Fruit fly (Drosophila melanogaster) whole organism, embryonic: ENCODE data around the gene CG7627.

Source experiments
- ATbp ChIP-seq: fragments of 200-800 bp; sonication (Bioruptor generic); optimal IDR thresholded peaks from 2 replicates; lab custom pipeline; 2017; ENCODE audit warnings: missing biosample characterization, mild to moderate bottlenecking, missing genetic modification characterization, missing genetic modification reagents
- Blimp-1 ChIP-seq: fragments of 200-800 bp; sonication (Bioruptor generic); optimal IDR thresholded peaks from 3 replicates; lab custom pipeline; 2018; ENCODE audit warnings: missing biosample characterization, missing genetic modification characterization, mild to moderate bottlenecking, moderate library complexity, missing genetic modification reagents
- CG10209 ChIP-seq: fragments of 200-800 bp; sonication (Bioruptor generic); optimal IDR thresholded peaks from 3 replicates; lab custom pipeline; 2017; ENCODE audit warnings: missing biosample characterization, mild to moderate bottlenecking, missing genetic modification characterization, missing genetic modification reagents
- CG1024 ChIP-seq: fragments of 200-800 bp; sonication (Bioruptor generic); IDR thresholded peaks from 2 replicates; pipeline ENCODE4 v1.3.6; 2022; ENCODE audit warnings: missing biosample characterization, missing genetic modification characterization
- CG11247 ChIP-seq: fragments of 200-800 bp; sonication (Bioruptor generic); IDR thresholded peaks from 2 replicates; pipeline ENCODE4 v1.3.6; 2022; ENCODE audit warnings: missing biosample characterization, missing genetic modification characterization
- CG11398 ChIP-seq: fragments of 200-800 bp; sonication (Bioruptor generic); optimal IDR thresholded peaks from 2 replicates; lab custom pipeline; 2016; ENCODE audit warnings: missing biosample characterization, missing genetic modification characterization
- CG11504 ChIP-seq: fragments of 200-800 bp; sonication (Bioruptor generic); optimal IDR thresholded peaks from 3 replicates; lab custom pipeline; 2019; ENCODE audit warnings: missing biosample characterization, mild to moderate bottlenecking, missing genetic modification characterization, moderate library complexity
- CG12219 ChIP-seq: fragments of 200-800 bp; sonication (Bioruptor generic); optimal IDR thresholded peaks from 3 replicates; lab custom pipeline; 2018; ENCODE audit warnings: missing biosample characterization, mild to moderate bottlenecking, missing genetic modification characterization
- CG12744 ChIP-seq: fragments of 200-800 bp; sonication (Bioruptor generic); optimal IDR thresholded peaks from 2 replicates; lab custom pipeline; 2016; ENCODE audit warnings: missing biosample characterization, missing genetic modification characterization
- CG13296 ChIP-seq: fragments of 200-800 bp; sonication (Bioruptor generic); optimal IDR thresholded peaks from 3 replicates; lab custom pipeline; 2018; ENCODE audit warnings: missing biosample characterization, mild to moderate bottlenecking, missing genetic modification characterization
- CG13624 ChIP-seq: fragments of 200-800 bp; sonication (Bioruptor generic); optimal IDR thresholded peaks from 2 replicates; lab custom pipeline; 2016; ENCODE audit warnings: missing biosample characterization, missing genetic modification characterization
- CG14014 ChIP-seq: fragments of 200-800 bp; sonication (Bioruptor generic); IDR thresholded peaks from 2 replicates; pipeline ENCODE4 v1.3.6; 2022; ENCODE audit warnings: missing biosample characterization, missing genetic modification characterization
- CG15696 ChIP-seq: fragments of 200-800 bp; sonication (Bioruptor generic); optimal IDR thresholded peaks from 2 replicates; lab custom pipeline; 2019; ENCODE audit warnings: missing biosample characterization, mild to moderate bottlenecking, missing genetic modification characterization, moderate library complexity
- CG30431 ChIP-seq: fragments of 200-800 bp; sonication (Bioruptor generic); optimal IDR thresholded peaks from 2 replicates; lab custom pipeline; 2017; ENCODE audit warnings: missing biosample characterization, missing genetic modification characterization
- CG3281 ChIP-seq: fragments of 200-800 bp; sonication (Bioruptor generic); optimal IDR thresholded peaks from 3 replicates; lab custom pipeline; 2017; ENCODE audit warnings: missing biosample characterization, mild to moderate bottlenecking, missing genetic modification characterization
- CG4404 ChIP-seq: fragments of 200-800 bp; sonication (Bioruptor generic); IDR thresholded peaks from 2 replicates; pipeline ENCODE4 v1.3.6; 2022; ENCODE audit warnings: missing biosample characterization, missing genetic modification characterization
- CG5245 ChIP-seq: fragments of 200-800 bp; sonication (Bioruptor generic); optimal IDR thresholded peaks from 3 replicates; lab custom pipeline; 2016; ENCODE audit warnings: missing biosample characterization, missing genetic modification characterization
- CG6791 ChIP-seq: fragments of 200-800 bp; sonication (Bioruptor generic); IDR thresholded peaks from 3 replicates; pipeline ENCODE4 v1.3.6; 2022; ENCODE audit warnings: missing biosample characterization, missing genetic modification characterization; ENCODE audit not compliant: partially characterized antibody
- CG8281 ChIP-seq: fragments of 200-800 bp; sonication (Bioruptor generic); optimal IDR thresholded peaks from 2 replicates; lab custom pipeline; 2018; ENCODE audit warnings: missing biosample characterization, mild to moderate bottlenecking, missing genetic modification characterization, moderate library complexity
- CG9609 ChIP-seq: fragments of 200-800 bp; sonication (Bioruptor generic); optimal IDR thresholded peaks from 3 replicates; lab custom pipeline; 2016; ENCODE audit warnings: missing biosample characterization, missing genetic modification characterization
- CG9727 ChIP-seq: fragments of 200-800 bp; sonication (Bioruptor generic); optimal IDR thresholded peaks from 3 replicates; lab custom pipeline; 2017; ENCODE audit warnings: missing biosample characterization, mild to moderate bottlenecking, missing genetic modification characterization
- CG9797 ChIP-seq: fragments of 200-800 bp; sonication (Bioruptor generic); optimal IDR thresholded peaks from 3 replicates; lab custom pipeline; 2018; ENCODE audit warnings: missing biosample characterization, mild to moderate bottlenecking, missing genetic modification characterization
- CG9817 ChIP-seq: fragments of 200-800 bp; sonication (Bioruptor generic); optimal IDR thresholded peaks from 2 replicates; lab custom pipeline; 2018; ENCODE audit warnings: missing biosample characterization, mild to moderate bottlenecking, missing genetic modification characterization, moderate library complexity
- Camta ChIP-seq: fragments of 200-800 bp; sonication (Bioruptor generic); optimal IDR thresholded peaks from 2 replicates; lab custom pipeline; 2016; ENCODE audit warnings: missing biosample characterization, missing genetic modification characterization
- Deaf1 ChIP-seq: fragments of 200-800 bp; optimal IDR thresholded peaks from 3 replicates; lab custom pipeline; 2019; ENCODE audit warnings: missing biosample characterization, mild to moderate bottlenecking, missing genetic modification characterization, moderate library complexity
- Dip3 ChIP-seq: fragments of 200-800 bp; sonication (Bioruptor generic); optimal IDR thresholded peaks from 3 replicates; lab custom pipeline; 2016; ENCODE audit warnings: missing biosample characterization, missing genetic modification characterization
- Elba2 ChIP-seq: fragments of 200-800 bp; sonication (Bioruptor generic); optimal IDR thresholded peaks from 3 replicates; lab custom pipeline; 2016; ENCODE audit warnings: missing biosample characterization, missing genetic modification characterization
- Hr3 ChIP-seq: fragments of 200-800 bp; sonication (Bioruptor generic); optimal IDR thresholded peaks from 3 replicates; lab custom pipeline; 2016; ENCODE audit warnings: missing biosample characterization, missing genetic modification characterization
- Hr51 ChIP-seq, 2 experiments: fragments of 200-800 bp; sonication (Bioruptor generic); optimal IDR thresholded peaks; 2 replicates in 1 of 2; 3 replicates in 1 of 2; lab custom pipeline; 2016 to 2018; ENCODE audit warnings: missing biosample characterization in 2 of 2, missing genetic modification characterization in 2 of 2, mild to moderate bottlenecking in 1 of 2, moderate library complexity in 1 of 2
- Med ChIP-seq: fragments of 200-800 bp; sonication (Bioruptor generic); peaks from one replicate; lab custom pipeline; 2016; ENCODE audit warnings: missing biosample characterization, missing genetic modification characterization, mild to moderate bottlenecking, inconsistent platforms, moderate library complexity
- Nf-YA ChIP-seq: fragments of 200-800 bp; sonication (Bioruptor generic); IDR thresholded peaks from 2 replicates; pipeline ENCODE4 v1.3.6; 2022; ENCODE audit warnings: missing biosample characterization, missing genetic modification characterization
- Sin3A ChIP-seq: fragments of >200 bp; optimal IDR thresholded peaks from 2 replicates; lab custom pipeline; 2018
- abd-A ChIP-seq: fragments of 200-800 bp; sonication (Bioruptor generic); optimal IDR thresholded peaks from 3 replicates; lab custom pipeline; 2019; ENCODE audit warnings: missing biosample characterization, mild to moderate bottlenecking, missing genetic modification characterization, moderate library complexity
- br ChIP-seq: fragments of >200 bp; optimal IDR thresholded peaks from 2 replicates; lab custom pipeline; 2017
- corto ChIP-seq: fragments of 200-800 bp; sonication (Bioruptor generic); optimal IDR thresholded peaks from 2 replicates; lab custom pipeline; 2016; ENCODE audit warnings: missing biosample characterization, mild to moderate bottlenecking, missing genetic modification characterization, moderate library complexity
- danr ChIP-seq: fragments of 200-800 bp; sonication (Bioruptor generic); IDR thresholded peaks from 2 replicates; pipeline ENCODE4 v1.3.6; 2022; ENCODE audit warnings: missing biosample characterization, missing genetic modification characterization
- dmrt11E ChIP-seq: fragments of 200-800 bp; sonication (Bioruptor generic); optimal IDR thresholded peaks from 3 replicates; lab custom pipeline; 2018; ENCODE audit warnings: missing biosample characterization, mild to moderate bottlenecking, missing genetic modification characterization, moderate library complexity
- dysf ChIP-seq: fragments of 200-800 bp; sonication (Bioruptor generic); IDR thresholded peaks from 3 replicates; pipeline ENCODE4 v1.3.6; 2022; ENCODE audit warnings: missing biosample characterization, missing genetic modification characterization
- ewg ChIP-seq: fragments of 200-800 bp; sonication (Bioruptor generic); optimal IDR thresholded peaks from 3 replicates; lab custom pipeline; 2017; ENCODE audit warnings: mild to moderate bottlenecking, missing biosample characterization, missing genetic modification reagents, missing genetic modification characterization
- exex ChIP-seq: fragments of 200-800 bp; sonication (Bioruptor generic); optimal IDR thresholded peaks from 4 replicates; lab custom pipeline; 2018; ENCODE audit warnings: missing biosample characterization, mild to moderate bottlenecking, missing genetic modification characterization, moderate library complexity
- fd3F ChIP-seq: fragments of 200-800 bp; sonication (Bioruptor generic); optimal IDR thresholded peaks from 2 replicates; lab custom pipeline; 2018; ENCODE audit warnings: missing biosample characterization, mild to moderate bottlenecking, missing genetic modification characterization, moderate library complexity
- grau ChIP-seq: fragments of 200-800 bp; optimal IDR thresholded peaks from 3 replicates; lab custom pipeline; 2019; ENCODE audit warnings: missing biosample characterization, mild to moderate bottlenecking, missing genetic modification characterization, moderate library complexity
- grn ChIP-seq: fragments of 200-800 bp; sonication (Bioruptor generic); optimal IDR thresholded peaks from 3 replicates; lab custom pipeline; 2017; ENCODE audit warnings: missing biosample characterization, missing genetic modification characterization
- hkb ChIP-seq, 2 experiments: fragments of 200-800 bp in 1 of 2; fragments of >200 bp in 1 of 2; sonication (Bioruptor generic) in 1 of 2; IDR thresholded peaks in 1 of 2; optimal IDR thresholded peaks in 1 of 2; 2 replicates each; pipeline versions ENCODE4 v1.3.6 to Lab custom; 2017 to 2022; ENCODE audit warnings: missing biosample characterization in 1 of 2, missing genetic modification characterization in 1 of 2
- klu ChIP-seq: fragments of 200-800 bp; sonication (Bioruptor generic); IDR thresholded peaks from 2 replicates; pipeline ENCODE4 v1.3.6; 2022; ENCODE audit warnings: missing biosample characterization, missing genetic modification characterization
- kni ChIP-seq: fragments of 200-800 bp; sonication (Bioruptor generic); optimal IDR thresholded peaks from 3 replicates; lab custom pipeline; 2017; ENCODE audit warnings: mild to moderate bottlenecking, missing biosample characterization, missing genetic modification reagents, missing genetic modification characterization
- sc ChIP-seq, 3 experiments: fragments of >200 bp in 2 of 3; fragments of 200-800 bp in 1 of 3; sonication (Bioruptor generic) in 1 of 3; optimal IDR thresholded peaks; 2 replicates in 2 of 3; 3 replicates in 1 of 3; lab custom pipeline; 2017; ENCODE audit warnings: mild to moderate bottlenecking in 1 of 3, missing biosample characterization in 1 of 3, missing genetic modification characterization in 1 of 3, missing genetic modification reagents in 1 of 3
- shn ChIP-seq: fragments of 200-800 bp; sonication (Bioruptor generic); optimal IDR thresholded peaks from 3 replicates; lab custom pipeline; 2016; ENCODE audit warnings: missing biosample characterization, missing genetic modification characterization
- sisA ChIP-seq: fragments of 200-800 bp; sonication (Bioruptor generic); IDR thresholded peaks from 2 replicates; pipeline ENCODE4 v1.3.6; 2022; ENCODE audit warnings: missing biosample characterization, missing genetic modification characterization
- ssp ChIP-seq: fragments of 200-800 bp; sonication (Bioruptor generic); IDR thresholded peaks from 2 replicates; pipeline ENCODE4 v1.3.6; 2022; ENCODE audit warnings: missing biosample characterization, missing genetic modification characterization
- zfh2 ChIP-seq: fragments of 200-800 bp; sonication (Bioruptor generic); optimal IDR thresholded peaks from 2 replicates; lab custom pipeline; 2016; ENCODE audit warnings: missing biosample characterization, missing genetic modification characterization

CG7627 gene

dm6 chr2L:8333185-8333584 is 29.1 kb downstream of the CG7627 start (continued):
- peak; percentile 11 for TF ChIP-seq CG9727
- no peak for TF ChIP-seq CG11247 (GFP tag; lab: Robert Waterston, UW)
- no peak for TF ChIP-seq Nf-YA
- no peak for TF ChIP-seq Camta (GFP tag; lab: Kevin White, UChicago)
- TF ChIP-seq dysf (GFP tag; lab: Robert Waterston, UW), result no peak; the same call in 2 of the 3 replicates
- no peak for TF ChIP-seq kni
- no peak for TF ChIP-seq CG15696 (tag; lab: Kevin White, UChicago)
- no peak for TF ChIP-seq CG12219 (GFP tag; lab: Kevin White, UChicago)
- no peak for TF ChIP-seq Elba2 (GFP tag; lab: Kevin White, UChicago)
- peak; percentile 8 for TF ChIP-seq grau (tag; lab: Kevin White, UChicago)
- no peak for TF ChIP-seq grn (GFP tag; lab: Kevin White, UChicago)
- no peak for TF ChIP-seq ssp (GFP tag; lab: Robert Waterston, UW)
- no peak for TF ChIP-seq Deaf1 (tag; lab: Kevin White, UChicago)
- no peak for TF ChIP-seq CG1024 (GFP tag; lab: Robert Waterston, UW)
- no peak for TF ChIP-seq sc (optimal IDR thresholded peaks at IDR 0.05; lab: Kevin White, UChicago)
- no peak for TF ChIP-seq sc (GFP tag; optimal IDR thresholded peaks at IDR 0.05; lab: Kevin White, UChicago)
- no peak for TF ChIP-seq sisA
- TF ChIP-seq dmrt11E (tag; lab: Kevin White, UChicago), result no peak
- TF ChIP-seq br (lab: Kevin White, UChicago), result no peak
- TF ChIP-seq ATbp (GFP tag; lab: Kevin White, UChicago), result no peak
- TF ChIP-seq hkb (optimal IDR thresholded peaks at IDR 0.05; lab: Kevin White, UChicago), result no peak
- TF ChIP-seq hkb (GFP tag; IDR thresholded peaks at IDR 0.05; lab: Robert Waterston, UW), result no peak
- no peak for TF ChIP-seq CG13296 (GFP tag; lab: Kevin White, UChicago)
- TF ChIP-seq CG9609, result no peak
- TF ChIP-seq Hr51 (GFP tag; optimal IDR thresholded peaks at IDR 0.05; lab: Kevin White, UChicago), result peak in 1 of 2 experiments; percentile 30
- no peak for TF ChIP-seq zfh2 (GFP tag; lab: Kevin White, UChicago)
- TF ChIP-seq CG30431 (GFP tag; lab: Kevin White, UChicago), result no peak
- TF ChIP-seq Med, result peak; percentile 65
- no peak for TF ChIP-seq shn (GFP tag; lab: Kevin White, UChicago)
- no peak for TF ChIP-seq CG9817
- no peak for TF ChIP-seq CG12744 (GFP tag; lab: Kevin White, UChicago)
- no peak for TF ChIP-seq Blimp-1
- peak; percentile 29; the same call in 1 of the 2 replicates for TF ChIP-seq CG14014
- no peak for TF ChIP-seq CG8281
- TF ChIP-seq klu, result no peak
- peak; percentile 51 for TF ChIP-seq CG11504 (tag; lab: Kevin White, UChicago)
- TF ChIP-seq CG13624 (GFP tag; lab: Kevin White, UChicago), result no peak
- TF ChIP-seq CG11398, result no peak
- no peak for TF ChIP-seq Dip3 (GFP tag; lab: Kevin White, UChicago)
- no peak for TF ChIP-seq CG9797 (GFP tag; lab: Kevin White, UChicago)
- TF ChIP-seq CG4404 (GFP tag; lab: Robert Waterston, UW), result no peak
- TF ChIP-seq CG3281 (GFP tag; lab: Kevin White, UChicago), result peak; percentile 20
- no peak for TF ChIP-seq exex (tag; lab: Kevin White, UChicago)
- TF ChIP-seq Hr3 (GFP tag; lab: Kevin White, UChicago), result no peak
- TF ChIP-seq CG6791 (GFP tag; lab: Robert Waterston, UW), result no peak
- TF ChIP-seq ewg, result no peak
- TF ChIP-seq corto, result no peak
- TF ChIP-seq danr (GFP tag; lab: Robert Waterston, UW), result no peak
- TF ChIP-seq fd3F, result no peak
- peak; percentile 7 for TF ChIP-seq abd-A (tag; lab: Kevin White, UChicago)
- no peak for TF ChIP-seq CG5245
- TF ChIP-seq CG10209 (GFP tag; lab: Kevin White, UChicago), result no peak
- no peak for TF ChIP-seq Sin3A (lab: Kevin White, UChicago)
